Worm (Caenorhabditis elegans) whole organism, L4 larva: ENCODE measurements around the gene C45B11.6.

ENCODE experiments used
- F44E2.7 ChIP-seq: fragments of 200-800 bp; sonication (Bioruptor generic); IDR thresholded peaks from 2 replicates; pipeline ENCODE4 v2.1.2; 2022; ENCODE audit warnings: missing genetic modification characterization, missing compliant biosample characterization
- T20F7.1 ChIP-seq: fragments of 200-800 bp; sonication (Bioruptor generic); optimal IDR thresholded peaks from 2 replicates; lab custom pipeline; 2018; ENCODE audit warnings: mild to moderate bottlenecking, missing genetic modification characterization, missing compliant biosample characterization
- ZK546.5 ChIP-seq, 2 experiments: sonication (generic microtip); optimal IDR thresholded peaks; 2 replicates each; lab custom pipeline; 2017; ENCODE audit warnings: missing biosample characterization in 2 of 2, missing genetic modification characterization in 2 of 2
- ama-1 ChIP-seq: fragments of 150-350 bp; optimal IDR thresholded peaks from 2 replicates; lab custom pipeline; 2014; ENCODE audit warnings: inconsistent platforms, mixed read lengths
- arid-1 ChIP-seq: fragments of 200-800 bp; sonication (Bioruptor generic); conservative IDR thresholded peaks from 2 replicates; pipeline ENCODE4 v1.3.6; 2022; ENCODE audit warnings: missing genetic modification reagents, missing genetic modification characterization, missing compliant biosample characterization
- ceh-28 ChIP-seq: fragments of 150-350 bp; optimal IDR thresholded peaks from 2 replicates; lab custom pipeline; 2014; ENCODE audit warnings: missing biosample characterization, missing genetic modification reagents, missing genetic modification characterization
- cey-2 ChIP-seq: sonication (generic microtip); optimal IDR thresholded peaks from 3 replicates; lab custom pipeline; 2017; ENCODE audit warnings: missing genetic modification characterization, mild to moderate bottlenecking, missing compliant biosample characterization, antibody characterized with exemption, borderline replicate concordance; ENCODE audit not compliant: insufficient read depth
- daf-16 ChIP-seq, 3 experiments: sonication (generic microtip); optimal IDR thresholded peaks; 2 replicates each; lab custom pipeline; 2016 to 2017; ENCODE audit warnings: missing genetic modification characterization in 3 of 3, missing genetic modification reagents in 3 of 3, mild to moderate bottlenecking in 2 of 3, missing compliant biosample characterization in 2 of 3, missing biosample characterization in 1 of 3, moderate library complexity in 1 of 3
- daf-8 ChIP-seq: fragments of 200-800 bp; sonication (Bioruptor generic); IDR thresholded peaks from 2 replicates; pipeline ENCODE4 v1.3.6; 2022; ENCODE audit warnings: missing genetic modification characterization, missing compliant biosample characterization
- dmd-6 ChIP-seq: fragments of 200-800 bp; sonication (Bioruptor generic); IDR thresholded peaks from 2 replicates; pipeline ENCODE4 v1.3.6; 2022; ENCODE audit warnings: missing genetic modification reagents, missing genetic modification characterization, missing compliant biosample characterization
- dmd-8 ChIP-seq: fragments of 200-800 bp; sonication (Bioruptor generic); IDR thresholded peaks from 2 replicates; pipeline ENCODE4 v1.3.6; 2022; ENCODE audit warnings: missing genetic modification characterization, missing compliant biosample characterization
- duxl-1 ChIP-seq: sonication (generic microtip); optimal IDR thresholded peaks from 2 replicates; lab custom pipeline; 2016; ENCODE audit warnings: mild to moderate bottlenecking, missing genetic modification characterization, moderate library complexity, missing compliant biosample characterization; ENCODE audit not compliant: poor library complexity
- dve-1 ChIP-seq: sonication (generic microtip); optimal IDR thresholded peaks from 2 replicates; lab custom pipeline; 2017; ENCODE audit warnings: antibody characterized with exemption, mild to moderate bottlenecking, missing genetic modification characterization, missing compliant biosample characterization; ENCODE audit not compliant: insufficient read depth
- fkh-10 ChIP-seq: fragments of 150-350 bp; optimal IDR thresholded peaks from 2 replicates; lab custom pipeline; 2014; ENCODE audit warnings: missing biosample characterization, missing genetic modification reagents, missing genetic modification characterization
- fos-1 ChIP-seq: fragments of 150-350 bp; optimal IDR thresholded peaks from 2 replicates; lab custom pipeline; 2014; ENCODE audit warnings: missing biosample characterization, missing genetic modification characterization
- hif-1 ChIP-seq, 2 experiments: sonication (generic microtip); optimal IDR thresholded peaks; 2 replicates each; lab custom pipeline; 2016 to 2017; ENCODE audit warnings: missing compliant biosample characterization in 2 of 2, missing genetic modification characterization in 2 of 2, missing genetic modification reagents in 2 of 2, missing genotype in 2 of 2, mild to moderate bottlenecking in 1 of 2
- hlh-30 ChIP-seq: sonication (generic microtip); optimal IDR thresholded peaks from 2 replicates; lab custom pipeline; 2017; ENCODE audit warnings: antibody characterized with exemption, mild to moderate bottlenecking, missing genetic modification characterization, missing compliant biosample characterization; ENCODE audit not compliant: insufficient read depth
- jun-1 ChIP-seq: fragments of 150-350 bp; optimal IDR thresholded peaks from 2 replicates; lab custom pipeline; 2014; ENCODE audit warnings: missing biosample characterization, missing genetic modification reagents, missing genetic modification characterization
- lin-13 ChIP-seq: fragments of 150-350 bp; optimal IDR thresholded peaks from 2 replicates; lab custom pipeline; 2014; ENCODE audit warnings: missing biosample characterization, missing genetic modification reagents, missing genetic modification characterization
- lin-15B ChIP-seq: fragments of 150-350 bp; sonication (generic microtip); optimal IDR thresholded peaks from 3 replicates; lab custom pipeline; 2014; ENCODE audit warnings: missing biosample characterization, missing genetic modification characterization
- lin-29 ChIP-seq: fragments of 200-800 bp; sonication (Bioruptor generic); IDR thresholded peaks from 2 replicates; pipeline ENCODE4 v1.3.6; 2022; ENCODE audit warnings: missing genetic modification reagents, missing genetic modification characterization, missing compliant biosample characterization
- lin-38 ChIP-seq: fragments of 200-800 bp; sonication (Bioruptor generic); IDR thresholded peaks from 2 replicates; pipeline ENCODE4 v1.3.6; 2022; ENCODE audit warnings: missing genetic modification reagents, missing genetic modification characterization, missing compliant biosample characterization
- lir-3 ChIP-seq: sonication (generic microtip); optimal IDR thresholded peaks from 2 replicates; lab custom pipeline; 2016; ENCODE audit warnings: mild to moderate bottlenecking, missing genetic modification characterization, missing compliant biosample characterization
- madf-5 ChIP-seq, 2 experiments: fragments of 200-800 bp; sonication (Bioruptor generic); IDR thresholded peaks; 2 replicates each; pipeline ENCODE4 v1.3.6; 2022; ENCODE audit warnings: missing compliant biosample characterization in 2 of 2, missing genetic modification characterization in 2 of 2
- mes-2 ChIP-seq: sonication (generic microtip); optimal IDR thresholded peaks from 2 replicates; lab custom pipeline; 2016; ENCODE audit warnings: missing genotype, mild to moderate bottlenecking, missing genetic modification characterization, missing compliant biosample characterization; ENCODE audit not compliant: poor library complexity, severe bottlenecking
- mxl-2 ChIP-seq: fragments of 200-800 bp; sonication (Bioruptor generic); conservative IDR thresholded peaks from 2 replicates; pipeline ENCODE4 v1.3.6; 2022; ENCODE audit warnings: missing genetic modification reagents, missing genetic modification characterization, missing compliant biosample characterization
- nhr-11 ChIP-seq: fragments of 150-350 bp; optimal IDR thresholded peaks from 2 replicates; lab custom pipeline; 2014; ENCODE audit warnings: missing biosample characterization, missing genetic modification characterization
- nhr-111 ChIP-seq: fragments of 200-800 bp; sonication (Bioruptor generic); optimal IDR thresholded peaks from 2 replicates; lab custom pipeline; 2018; ENCODE audit warnings: mild to moderate bottlenecking, missing genetic modification characterization, missing compliant biosample characterization
- nhr-237 ChIP-seq: sonication (generic microtip); optimal IDR thresholded peaks from 2 replicates; lab custom pipeline; 2017; ENCODE audit warnings: missing biosample characterization, missing genetic modification characterization
- nhr-25 ChIP-seq: sonication (generic microtip); optimal IDR thresholded peaks from 2 replicates; lab custom pipeline; 2017; ENCODE audit warnings: missing genetic modification characterization, mild to moderate bottlenecking, missing compliant biosample characterization, antibody characterized with exemption, moderate library complexity, borderline replicate concordance; ENCODE audit not compliant: insufficient read depth
- nhr-41 ChIP-seq: fragments of 200-800 bp; sonication (Bioruptor generic); IDR thresholded peaks from 2 replicates; pipeline ENCODE4 v1.3.6; 2022; ENCODE audit warnings: missing genetic modification reagents, missing genetic modification characterization, missing compliant biosample characterization
- nhr-42 ChIP-seq: fragments of 200-800 bp; sonication (Bioruptor generic); IDR thresholded peaks from 2 replicates; pipeline ENCODE4 v1.3.6; 2022; ENCODE audit warnings: missing genetic modification characterization, missing compliant biosample characterization
- nhr-48 ChIP-seq: sonication (generic microtip); optimal IDR thresholded peaks from 2 replicates; lab custom pipeline; 2016; ENCODE audit warnings: mild to moderate bottlenecking, missing genetic modification characterization, missing compliant biosample characterization
- nhr-76 ChIP-seq: fragments of 150-350 bp; optimal IDR thresholded peaks from 2 replicates; lab custom pipeline; 2014; ENCODE audit warnings: missing biosample characterization, missing genetic modification characterization
- nhr-77 ChIP-seq: fragments of 150-350 bp; optimal IDR thresholded peaks from 2 replicates; lab custom pipeline; 2014; ENCODE audit warnings: missing biosample characterization, missing genetic modification characterization
- pha-4 ChIP-seq, 2 experiments: fragments of 150-350 bp in 1 of 2; fragments of 200-800 bp in 1 of 2; sonication (Bioruptor generic) in 1 of 2; IDR thresholded peaks in 1 of 2; optimal IDR thresholded peaks in 1 of 2; 2 replicates each; pipeline versions ENCODE4 v1.3.6 to Lab custom; 2014 to 2022; ENCODE audit warnings: missing genetic modification characterization in 2 of 2, missing genetic modification reagents in 2 of 2, missing biosample characterization in 1 of 2, missing compliant biosample characterization in 1 of 2
- pqm-1 ChIP-seq: sonication (generic microtip); optimal IDR thresholded peaks from 2 replicates; lab custom pipeline; 2017; ENCODE audit warnings: missing biosample characterization, missing genetic modification characterization
- saeg-2 ChIP-seq: fragments of 200-800 bp; sonication (Bioruptor generic); IDR thresholded peaks from 2 replicates; pipeline ENCODE4 v1.3.6; 2022; ENCODE audit warnings: missing genetic modification reagents, missing genetic modification characterization, missing compliant biosample characterization
- sdz-12 ChIP-seq: fragments of 200-800 bp; sonication (Bioruptor generic); optimal IDR thresholded peaks from 2 replicates; lab custom pipeline; 2018; ENCODE audit warnings: mild to moderate bottlenecking, missing genetic modification characterization, missing compliant biosample characterization
- set-16 ChIP-seq: fragments of 200-800 bp; sonication (Bioruptor generic); IDR thresholded peaks from 2 replicates; pipeline ENCODE4 v1.3.6; 2022; ENCODE audit warnings: missing genetic modification reagents, missing genetic modification characterization, missing compliant biosample characterization
- spr-3 ChIP-seq: fragments of 200-800 bp; sonication (Bioruptor generic); optimal IDR thresholded peaks from 2 replicates; lab custom pipeline; 2018; ENCODE audit warnings: mild to moderate bottlenecking, missing genetic modification characterization, missing compliant biosample characterization
- tag-97 ChIP-seq: fragments of 200-800 bp; sonication (Bioruptor generic); IDR thresholded peaks from 2 replicates; pipeline ENCODE4 v1.3.6; 2022; ENCODE audit warnings: missing genetic modification characterization, missing compliant biosample characterization
- unc-130 ChIP-seq: sonication (generic microtip); optimal IDR thresholded peaks from 2 replicates; lab custom pipeline; 2016; ENCODE audit warnings: missing genetic modification reagents, missing genetic modification characterization, missing compliant biosample characterization
- unc-39 ChIP-seq: sonication (generic microtip); optimal IDR thresholded peaks from 2 replicates; lab custom pipeline; 2017; ENCODE audit warnings: missing biosample characterization, missing genetic modification characterization
- unc-62 ChIP-seq, 3 experiments: fragments of 150-350 bp in 1 of 3; sonication (generic microtip); optimal IDR thresholded peaks in 2 of 3; peaks in 1 of 3; 1 replicate in 1 of 3; 2 replicates in 2 of 3; lab custom pipeline; 2014 to 2017; ENCODE audit warnings: missing biosample characterization in 3 of 3, missing genetic modification characterization in 3 of 3, missing genetic modification reagents in 3 of 3, missing genotype in 1 of 3
- zag-1 ChIP-seq: fragments of 150-350 bp; optimal IDR thresholded peaks from 2 replicates; lab custom pipeline; 2014; ENCODE audit warnings: missing biosample characterization, missing genetic modification characterization
- zfp-3 ChIP-seq: fragments of 200-800 bp; sonication (Bioruptor generic); conservative IDR thresholded peaks from 2 replicates; pipeline ENCODE4 v1.3.6; 2022; ENCODE audit warnings: missing genetic modification reagents, missing genetic modification characterization, missing compliant biosample characterization
- zip-11 ChIP-seq: fragments of 200-800 bp; sonication (Bioruptor generic); IDR thresholded peaks from 2 replicates; pipeline ENCODE4 v1.3.6; 2022; ENCODE audit warnings: missing genetic modification characterization, missing compliant biosample characterization
- zip-2 ChIP-seq: fragments of 150-350 bp; optimal IDR thresholded peaks from 2 replicates; lab custom pipeline; 2014; ENCODE audit warnings: missing biosample characterization, missing genetic modification characterization
- ztf-11 ChIP-seq: fragments of 150-350 bp; optimal IDR thresholded peaks from 2 replicates; lab custom pipeline; 2014; ENCODE audit warnings: missing biosample characterization, missing genetic modification characterization

Gene C45B11.6

ce11 chrV:11094698-11095097 is 50.8 kb downstream of the C45B11.6 start (continued):
- no peak for TF ChIP-seq mes-2
- TF ChIP-seq nhr-25 (tag; lab: Kevin White, UChicago): no peak
- TF ChIP-seq fos-1 (tag; lab: Kevin White, UChicago): no peak
- TF ChIP-seq daf-16 (GFP tag; optimal IDR thresholded peaks at IDR 0.05; lab: Kevin White, UChicago): no peak
- no peak for TF ChIP-seq daf-16 (tag; optimal IDR thresholded peaks at IDR 0.05; lab: Kevin White, UChicago)
- no peak for TF ChIP-seq nhr-237 (tag; lab: Kevin White, UChicago)
- TF ChIP-seq unc-39: no peak
- TF ChIP-seq nhr-111 (GFP tag; lab: Kevin White, UChicago): no peak
- TF ChIP-seq spr-3 (GFP tag; lab: Kevin White, UChicago): no peak
- no peak for TF ChIP-seq nhr-11 (tag; lab: Kevin White, UChicago)
- no peak for TF ChIP-seq nhr-76
- no peak for TF ChIP-seq set-16 (GFP tag; lab: Robert Waterston, UW)
- TF ChIP-seq duxl-1 (tag; lab: Kevin White, UChicago): no peak
- no peak for TF ChIP-seq dmd-8 (GFP tag; lab: Robert Waterston, UW)
- no peak for TF ChIP-seq nhr-42 (GFP tag; lab: Robert Waterston, UW)
- TF ChIP-seq lir-3 (tag; lab: Kevin White, UChicago): no peak
- TF ChIP-seq saeg-2: no peak
- peak; percentile 77 for TF ChIP-seq hlh-30 (tag; lab: Kevin White, UChicago)
- no peak for TF ChIP-seq nhr-77 (tag; lab: Kevin White, UChicago)
- TF ChIP-seq mxl-2 (GFP tag; lab: Robert Waterston, UW): peak; percentile 83
- no peak for TF ChIP-seq pha-4 (GFP tag; IDR thresholded peaks at IDR 0.05; lab: Robert Waterston, UW)
- TF ChIP-seq pha-4 (tag; optimal IDR thresholded peaks at IDR 0.05; lab: Kevin White, UChicago): no peak
- no peak for TF ChIP-seq lin-15B (tag; lab: Kevin White, UChicago)
- no peak for TF ChIP-seq zip-2 (tag; lab: Kevin White, UChicago)
- TF ChIP-seq nhr-48 (tag; lab: Kevin White, UChicago): peak; percentile 70
- TF ChIP-seq jun-1: no peak
- TF ChIP-seq unc-62 (GFP tag; optimal IDR thresholded peaks at IDR 0.05 in 1 of 2; lab: Kevin White, UChicago): peak in 1 of 2 experiments; percentile 73
- no peak for TF ChIP-seq unc-62 (tag; optimal IDR thresholded peaks at IDR 0.05; lab: Kevin White, UChicago)
- TF ChIP-seq sdz-12 (GFP tag; lab: Kevin White, UChicago): no peak
- no peak for TF ChIP-seq daf-8 (GFP tag; lab: Robert Waterston, UW)
- TF ChIP-seq lin-38 (GFP tag; lab: Robert Waterston, UW): no peak
- no peak for TF ChIP-seq zag-1 (tag; lab: Kevin White, UChicago)
- TF ChIP-seq lin-29: no peak
- no peak for TF ChIP-seq ceh-28 (tag; lab: Kevin White, UChicago)
- no peak for TF ChIP-seq pqm-1 (tag; lab: Kevin White, UChicago)
- no peak for TF ChIP-seq cey-2 (tag; lab: Kevin White, UChicago)
- TF ChIP-seq zip-11 (GFP tag; lab: Robert Waterston, UW): no peak
- TF ChIP-seq madf-5 (GFP tag; IDR thresholded peaks at IDR 0.05; lab: Robert Waterston, UW): no peak
- no peak for TF ChIP-seq zfp-3 (GFP tag; lab: Robert Waterston, UW)
- no peak for TF ChIP-seq tag-97
- TF ChIP-seq nhr-41 (GFP tag; lab: Robert Waterston, UW): no peak
- TF ChIP-seq hif-1 (tag; optimal IDR thresholded peaks at IDR 0.05; lab: Kevin White, UChicago): no peak
- no peak for TF ChIP-seq lin-13 (GFP tag; lab: Kevin White, UChicago)
- TF ChIP-seq unc-130 (GFP tag; lab: Kevin White, UChicago): no peak
- TF ChIP-seq arid-1 (GFP tag; lab: Robert Waterston, UW): no peak
- TF ChIP-seq ZK546.5 (tag; optimal IDR thresholded peaks at IDR 0.05; lab: Kevin White, UChicago): no peak
- TF ChIP-seq dve-1 (tag; lab: Kevin White, UChicago): peak; percentile 18
- TF ChIP-seq ztf-11: no peak
- TF ChIP-seq dmd-6 (GFP tag; lab: Robert Waterston, UW): peak; percentile 60
- no peak for TF ChIP-seq fkh-10
- TF ChIP-seq T20F7.1 (GFP tag; lab: Kevin White, UChicago): no peak
- TF ChIP-seq ama-1 (lab: Kevin White, UChicago): no peak
- TF ChIP-seq F44E2.7 (GFP tag; lab: Robert Waterston, UW): no peak
